Worm (Caenorhabditis elegans) whole organism, late embryonic: ENCODE results near the gene T25B9.12.

Experiments used
- ref-2 ChIP-seq: sonication (generic microtip); optimal IDR thresholded peaks from 2 replicates; lab custom pipeline; 2016; ENCODE audit warnings: missing genetic modification characterization, missing compliant biosample characterization
- unc-86 ChIP-seq: sonication (generic microtip); optimal IDR thresholded peaks from 2 replicates; lab custom pipeline; 2016; ENCODE audit warnings: missing genetic modification characterization, missing compliant biosample characterization

ce11 chrIV:10778582-10778981 lies 13.4 kb downstream of the T25B9.12 start:
- TF ChIP-seq ref-2 (no peak), unc-86 (tag; lab: Kevin White, UChicago) (no peak)
